Worm (Caenorhabditis elegans): ENCODE measurements around the gene twk-4.

DNA sequence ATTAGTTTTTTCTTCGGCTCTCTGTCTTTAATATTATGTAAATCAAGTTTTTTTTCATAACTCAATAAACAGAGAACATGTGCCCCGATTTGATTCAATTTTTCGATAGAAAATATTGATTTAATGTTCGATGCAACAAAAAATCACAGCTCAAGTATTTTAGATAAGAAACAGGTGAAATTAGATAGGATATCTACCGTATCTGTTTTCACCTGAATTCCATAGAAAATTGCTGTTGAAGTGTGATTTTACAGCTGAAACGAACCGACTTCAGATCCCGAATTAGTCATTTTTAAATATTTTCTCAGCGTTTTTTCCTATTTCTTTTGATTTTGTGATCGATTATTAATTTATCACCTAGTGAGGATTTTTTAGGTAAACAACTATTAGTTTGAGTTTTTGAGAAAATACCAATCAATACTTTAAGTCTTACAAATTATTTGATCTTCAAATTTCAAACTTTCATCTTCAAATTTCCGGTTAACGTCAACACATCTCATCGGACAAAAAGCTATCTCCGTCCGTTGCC lies 54.9 kb downstream of the twk-4 start, which contains the start of gene Y9C2UA.1:
- TF ChIP-seq F13H6.1 (tag; optimal IDR thresholded peaks at IDR 0.05) (no peak), dve-1 (tag; optimal IDR thresholded peaks at IDR 0.05) (no peak), fkh-10 (GFP tag; optimal IDR thresholded peaks at IDR 0.05) (no peak), che-1 (tag; optimal IDR thresholded peaks at IDR 0.05) (no peak), eyg-1 (tag; optimal IDR thresholded peaks at IDR 0.05) (no peak)

All from whole organism, late embryonic.